Fruit fly (Drosophila melanogaster): ENCODE data around the gene CG11000.

dm6 chr3R:5813157-5813659 lies 11.1 kb downstream of the CG11000 start, which contains the start of gene CG42675:
- TF ChIP-seq psq (GFP tag; optimal IDR thresholded peaks at IDR 0.05) (no peak), dmrt93B (GFP tag; optimal IDR thresholded peaks at IDR 0.05) (no peak), N (GFP tag; optimal IDR thresholded peaks at IDR 0.05) (no peak), fru (GFP tag; optimal IDR thresholded peaks at IDR 0.05) (no peak), usp (GFP tag; optimal IDR thresholded peaks at IDR 0.05) (no peak), dsf (GFP tag; optimal IDR thresholded peaks at IDR 0.05; ENCODE audit: borderline replicate concordance) (no peak), CrebA (GFP tag; optimal IDR thresholded peaks at IDR 0.05; ENCODE audit: borderline replicate concordance) (peak; percentile 25), Hnf4 (GFP tag; optimal IDR thresholded peaks at IDR 0.05) (no peak)
